Worm (Caenorhabditis elegans) whole organism, mixed stage, embryonic: ENCODE results near the gene F58H1.7.

Experiments used
- lin-13 ChIP-seq: fragments of 150-350 bp; optimal IDR thresholded peaks from 2 replicates; lab custom pipeline; 2014; ENCODE audit warnings: missing biosample characterization, missing genetic modification characterization
- snpc-4 ChIP-seq: fragments of 150-350 bp; optimal IDR thresholded peaks from 2 replicates; lab custom pipeline; 2014; ENCODE audit warnings: missing biosample characterization, missing genetic modification characterization

DNA sequence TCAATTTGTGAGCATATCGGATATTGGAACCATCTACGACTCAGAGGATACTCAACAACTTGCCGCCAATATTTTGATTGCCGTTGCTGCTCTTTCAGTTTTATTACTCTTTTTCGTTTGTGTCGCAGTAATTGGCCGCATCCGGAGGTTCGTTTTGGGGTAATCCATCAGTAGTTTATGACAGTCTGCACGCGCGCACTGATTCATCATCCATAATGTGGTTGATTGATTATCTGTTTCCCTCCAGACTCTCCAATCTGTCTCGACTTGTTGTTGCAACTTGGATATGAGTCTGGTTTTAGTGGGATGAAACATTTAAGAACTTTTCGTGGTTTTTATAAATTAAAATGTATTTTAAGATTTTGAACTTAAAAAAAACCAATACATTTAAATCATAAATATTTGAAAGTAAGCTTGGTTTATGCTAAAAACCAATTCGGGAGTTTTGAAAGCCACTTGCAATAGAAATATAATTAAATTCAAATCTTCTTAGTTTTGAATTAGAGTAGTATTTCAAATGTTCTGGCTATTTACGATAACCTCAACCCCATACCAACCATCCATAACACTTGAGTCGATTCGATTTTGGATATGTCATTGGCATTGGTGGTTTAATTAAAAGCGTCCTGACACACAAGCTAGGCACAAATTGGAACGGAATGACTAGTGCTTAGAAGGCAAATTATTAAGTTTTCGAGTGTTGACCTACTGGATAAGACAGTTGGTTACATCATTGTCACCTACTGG lies 4.4 kb downstream of the F58H1.7 start:
- TF ChIP-seq lin-13 (tag; lab: Kevin White, UChicago) = no peak
- no peak for TF ChIP-seq snpc-4
